Worm (Caenorhabditis elegans) whole organism, midembryonic: ENCODE results near the gene ZC15.10.
A peak's percentile ranks its signal among the peaks of the same experiment; 100 is the strongest.
"Not testable (repeated sequence)": the region's sequence is repeated elsewhere in the genome, so short reads cannot be mapped to it uniquely, and the experiment has no call there.

Experiments used
- T22C8.4 ChIP-seq: fragments of 200-800 bp; sonication (Bioruptor generic); IDR thresholded peaks from 2 replicates; pipeline ENCODE4 v1.3.6; 2022; ENCODE audit warnings: missing genetic modification characterization, missing compliant biosample characterization
- cog-1 ChIP-seq: sonication (generic microtip); optimal IDR thresholded peaks from 2 replicates; lab custom pipeline; 2016; ENCODE audit warnings: missing genetic modification characterization, missing compliant biosample characterization
- flt-1 ChIP-seq: fragments of 200-800 bp; sonication (Bioruptor generic); IDR thresholded peaks from 2 replicates; pipeline ENCODE4 v1.3.6; 2022; ENCODE audit warnings: missing genetic modification characterization, missing compliant biosample characterization
- klf-2 ChIP-seq: fragments of 200-800 bp; sonication (Bioruptor generic); conservative IDR thresholded peaks from 2 replicates; pipeline ENCODE4 v1.3.6; 2022; ENCODE audit warnings: missing genetic modification reagents, missing genetic modification characterization, missing compliant biosample characterization
- med-1 ChIP-seq: sonication (generic microtip); optimal IDR thresholded peaks from 2 replicates; lab custom pipeline; 2017; ENCODE audit warnings: missing genetic modification characterization, mild to moderate bottlenecking, missing compliant biosample characterization, antibody characterized with exemption, missing genetic modification reagents; ENCODE audit not compliant: insufficient read depth
- ref-1 ChIP-seq: fragments of 200-800 bp; sonication (Bioruptor generic); conservative IDR thresholded peaks from 2 replicates; pipeline ENCODE4 v1.3.6; 2022; ENCODE audit warnings: missing genetic modification reagents, missing genetic modification characterization, missing compliant biosample characterization
- tab-1 ChIP-seq: fragments of 200-800 bp; sonication (Bioruptor generic); IDR thresholded peaks from 2 replicates; pipeline ENCODE4 v1.3.6; 2022; ENCODE audit warnings: missing genetic modification characterization, missing compliant biosample characterization
- ztf-23 ChIP-seq: fragments of 200-800 bp; sonication (Bioruptor generic); IDR thresholded peaks from 2 replicates; pipeline ENCODE4 v1.3.6; 2022; ENCODE audit warnings: missing genetic modification reagents, missing genetic modification characterization, missing compliant biosample characterization
- ztf-29 ChIP-seq: fragments of 200-800 bp; sonication (Bioruptor generic); IDR thresholded peaks from 2 replicates; pipeline ENCODE4 v1.3.6; 2022; ENCODE audit warnings: missing genetic modification reagents, missing genetic modification characterization, missing compliant biosample characterization

The ZC15.10 gene

ce11 chrV:20297650-20298049 lies 12.9 kb upstream of the ZC15.10 start, which contains the start of gene ZC15.5:
Gene ZC15.5, plus strand, starts transcription at chrV:20297950.
- TF ChIP-seq flt-1 = no peak
- TF ChIP-seq klf-2 = no peak
- TF ChIP-seq ztf-29 (GFP tag; lab: Robert Waterston, UW) = no peak
- no peak for TF ChIP-seq ref-1
- TF ChIP-seq T22C8.4 (GFP tag; lab: Robert Waterston, UW) = no peak
- no peak for TF ChIP-seq med-1 (GFP tag; lab: Kevin White, UChicago)
- no peak for TF ChIP-seq cog-1 (tag; lab: Kevin White, UChicago)
- no peak for TF ChIP-seq tab-1 (GFP tag; lab: Robert Waterston, UW)
- TF ChIP-seq ztf-23 (GFP tag; lab: Robert Waterston, UW) = no peak

- not testable (repeated sequence) for TF ChIP-seq flt-1; ref-1; ztf-29 (GFP tag; lab: Robert Waterston, UW)
These were observed 7.2 kb upstream of the ZC15.10 start, which contains the start of gene ZC15.3 for ce11 chrV:20303288-20303687. Gene ZC15.3, plus strand, starts transcription at chrV:20303588.

ce11 chrV:20305803-20306202 lies 4.7 kb upstream of the ZC15.10 start, which contains the start of gene ZC15.1:
Gene ZC15.1, plus strand, starts transcription at chrV:20306103.
- no peak for TF ChIP-seq T22C8.4 (GFP tag; lab: Robert Waterston, UW)
- TF ChIP-seq flt-1 = no peak
- TF ChIP-seq ztf-29 (GFP tag; lab: Robert Waterston, UW) = no peak
- TF ChIP-seq ztf-23 (GFP tag; lab: Robert Waterston, UW) = no peak
- no peak for TF ChIP-seq klf-2
- no peak for TF ChIP-seq med-1 (GFP tag; lab: Kevin White, UChicago)
- TF ChIP-seq cog-1 (tag; lab: Kevin White, UChicago) = no peak
- no peak for TF ChIP-seq tab-1 (GFP tag; lab: Robert Waterston, UW)
- no peak for TF ChIP-seq ref-1

ce11 chrV:20311519-20311918 lies 983 bp downstream of the ZC15.10 start, which contains the start of gene clec-262:
Gene clec-262, plus strand, starts transcription at chrV:20311819.
- TF ChIP-seq T22C8.4 (GFP tag; lab: Robert Waterston, UW) (no peak), flt-1 (no peak)

- TF ChIP-seq klf-2 (no peak), ref-1 (no peak), T22C8.4 (GFP tag; lab: Robert Waterston, UW) (peak; percentile 20; the same call in 1 of the 2 replicates), ztf-23 (GFP tag; lab: Robert Waterston, UW) (no peak), cog-1 (tag; lab: Kevin White, UChicago) (no peak)
These were observed 6.9 kb downstream of the ZC15.10 start, which contains the start of gene Y113G7C.1 for ce11 chrV:20317442-20317841. Gene Y113G7C.1, plus strand, starts transcription at chrV:20317742.

- TF ChIP-seq cog-1 (tag; lab: Kevin White, UChicago) = no peak
- no peak for TF ChIP-seq ztf-29 (GFP tag; lab: Robert Waterston, UW)
- no peak for TF ChIP-seq med-1 (GFP tag; lab: Kevin White, UChicago)
- TF ChIP-seq flt-1 = no peak
- TF ChIP-seq ref-1 = no peak
- no peak for TF ChIP-seq tab-1 (GFP tag; lab: Robert Waterston, UW)
- no peak for TF ChIP-seq ztf-23 (GFP tag; lab: Robert Waterston, UW)
- no peak for TF ChIP-seq klf-2
- no peak for TF ChIP-seq T22C8.4 (GFP tag; lab: Robert Waterston, UW)
These were observed 14.9 kb downstream of the ZC15.10 start, which contains the start of gene Y38H6A.1 for ce11 chrV:20325417-20325816. Gene Y38H6A.1, plus strand, starts transcription at chrV:20325717.

- TF ChIP-seq flt-1 (no peak), klf-2 (no peak), ref-1 (no peak), T22C8.4 (GFP tag; lab: Robert Waterston, UW) (no peak), tab-1 (GFP tag; lab: Robert Waterston, UW) (no peak), med-1 (GFP tag; lab: Kevin White, UChicago) (no peak), ztf-29 (GFP tag; lab: Robert Waterston, UW) (no peak), ztf-23 (GFP tag; lab: Robert Waterston, UW) (no peak), cog-1 (tag; lab: Kevin White, UChicago) (no peak)
These were observed 24.7 kb downstream of the ZC15.10 start, which contains the start of gene Y38H6A.5 for ce11 chrV:20335264-20335663. Gene Y38H6A.5, minus strand, starts transcription at chrV:20335364.

- TF ChIP-seq med-1 (GFP tag; lab: Kevin White, UChicago) = no peak
- TF ChIP-seq klf-2 = no peak
- no peak for TF ChIP-seq ztf-23 (GFP tag; lab: Robert Waterston, UW)
- no peak for TF ChIP-seq T22C8.4 (GFP tag; lab: Robert Waterston, UW)
- no peak for TF ChIP-seq cog-1 (tag; lab: Kevin White, UChicago)
- no peak for TF ChIP-seq ref-1
- no peak for TF ChIP-seq ztf-29 (GFP tag; lab: Robert Waterston, UW)
- no peak for TF ChIP-seq flt-1
- no peak for TF ChIP-seq tab-1 (GFP tag; lab: Robert Waterston, UW)
These were observed 27.5 kb downstream of the ZC15.10 start for ce11 chrV:20338020-20338419.

- TF ChIP-seq ztf-23 (GFP tag; lab: Robert Waterston, UW) = no peak
- TF ChIP-seq flt-1 = no peak
- no peak for TF ChIP-seq ref-1
- no peak for TF ChIP-seq T22C8.4 (GFP tag; lab: Robert Waterston, UW)
- no peak for TF ChIP-seq ztf-29 (GFP tag; lab: Robert Waterston, UW)
- TF ChIP-seq tab-1 (GFP tag; lab: Robert Waterston, UW) = no peak
- no peak for TF ChIP-seq cog-1 (tag; lab: Kevin White, UChicago)
- TF ChIP-seq med-1 (GFP tag; lab: Kevin White, UChicago) = no peak
- TF ChIP-seq klf-2 = no peak
These were observed 28.3 kb downstream of the ZC15.10 start for ce11 chrV:20338870-20339269.

- TF ChIP-seq cog-1 (tag; lab: Kevin White, UChicago) (no peak), flt-1 (no peak), med-1 (GFP tag; lab: Kevin White, UChicago) (no peak)
These were observed 34.4 kb downstream of the ZC15.10 start, which contains the start of gene Y38H6A.3 for ce11 chrV:20344889-20345288. Gene Y38H6A.3, plus strand, starts transcription at chrV:20345189.
